Worm (Caenorhabditis elegans) whole organism, L1 larva: ENCODE measurements around the gene vrk-1.
A peak's percentile ranks its signal among the peaks of the same experiment; 100 is the strongest.

Source experiments
- C16A3.4 ChIP-seq: fragments of 150-350 bp; optimal IDR thresholded peaks from 2 replicates; lab custom pipeline; 2014; ENCODE audit warnings: missing biosample characterization, missing genetic modification characterization
- C34B4.2 ChIP-seq: sonication (generic microtip); optimal IDR thresholded peaks from 2 replicates; lab custom pipeline; 2017; ENCODE audit warnings: mild to moderate bottlenecking, missing genetic modification characterization, missing compliant biosample characterization
- aha-1 ChIP-seq: fragments of 150-350 bp; optimal IDR thresholded peaks from 2 replicates; lab custom pipeline; 2014; ENCODE audit warnings: missing biosample characterization, missing genetic modification characterization
- aly-2 ChIP-seq: fragments of 150-350 bp; optimal IDR thresholded peaks from 2 replicates; lab custom pipeline; 2014; ENCODE audit warnings: missing biosample characterization, missing genetic modification characterization
- ama-1 ChIP-seq: fragments of 150-350 bp; optimal IDR thresholded peaks from 2 replicates; lab custom pipeline; 2014
- blmp-1 ChIP-seq: fragments of 150-350 bp; optimal IDR thresholded peaks from 2 replicates; lab custom pipeline; 2014; ENCODE audit warnings: missing biosample characterization, missing genetic modification characterization
- ceh-82 ChIP-seq, 3 experiments: fragments of 150-350 bp in 1 of 3; sonication (generic microtip) in 2 of 3; optimal IDR thresholded peaks; 2 replicates each; lab custom pipeline; 2014 to 2017; ENCODE audit warnings: missing biosample characterization in 3 of 3, missing genetic modification characterization in 3 of 3
- dpl-1 ChIP-seq, 3 experiments: fragments of 150-350 bp in 2 of 3; sonication (generic microtip) in 1 of 3; optimal IDR thresholded peaks; 2 replicates each; lab custom pipeline; 2014 to 2017; ENCODE audit warnings: missing biosample characterization in 3 of 3, missing genetic modification characterization in 3 of 3, missing genetic modification reagents in 3 of 3
- efl-1 ChIP-seq, 4 experiments: fragments of 150-350 bp; optimal IDR thresholded peaks in 3 of 4; peaks in 1 of 4; 1 replicate in 1 of 4; 2 replicates in 3 of 4; lab custom pipeline; 2014; ENCODE audit warnings: missing biosample characterization in 2 of 4, missing genetic modification characterization in 2 of 4, missing genetic modification reagents in 2 of 4
- efl-3 ChIP-seq: fragments of 200-800 bp; sonication (Bioruptor generic); optimal IDR thresholded peaks from 2 replicates; lab custom pipeline; 2018; ENCODE audit warnings: mild to moderate bottlenecking, missing genetic modification characterization, missing compliant biosample characterization
- egl-27 ChIP-seq, 2 experiments: fragments of 150-350 bp in 1 of 2; sonication (generic microtip); optimal IDR thresholded peaks; 3 replicates each; lab custom pipeline; 2017 to 2018; ENCODE audit warnings: missing biosample characterization in 2 of 2, missing genetic modification characterization in 2 of 2, missing genetic modification reagents in 2 of 2
- elt-2 ChIP-seq: sonication (generic microtip); optimal IDR thresholded peaks from 2 replicates; lab custom pipeline; 2016; ENCODE audit warnings: missing genetic modification characterization, mild to moderate bottlenecking, inconsistent platforms, missing compliant biosample characterization, missing genetic modification reagents
- grh-1 ChIP-seq: fragments of 200-800 bp; sonication (Bioruptor generic); IDR thresholded peaks from 2 replicates; pipeline ENCODE4 v1.3.6; 2022; ENCODE audit warnings: missing genetic modification reagents, missing genetic modification characterization, missing compliant biosample characterization
- hlh-17 ChIP-seq: fragments of 200-800 bp; sonication (Bioruptor generic); optimal IDR thresholded peaks from 2 replicates; lab custom pipeline; 2018; ENCODE audit warnings: missing genetic modification characterization, mild to moderate bottlenecking, missing compliant biosample characterization, moderate library complexity, borderline replicate concordance
- hlh-4 ChIP-seq: sonication (generic microtip); optimal IDR thresholded peaks from 2 replicates; lab custom pipeline; 2016; ENCODE audit warnings: mild to moderate bottlenecking, missing genetic modification characterization, missing compliant biosample characterization
- hpl-2 ChIP-seq: fragments of 150-350 bp; optimal IDR thresholded peaks from 2 replicates; lab custom pipeline; 2014; ENCODE audit warnings: missing biosample characterization, missing genetic modification reagents, missing genetic modification characterization
- isw-1 ChIP-seq: fragments of 200-800 bp; sonication (Bioruptor generic); IDR thresholded peaks from 2 replicates; pipeline ENCODE4 v1.3.6; 2022; ENCODE audit warnings: missing genetic modification characterization, missing compliant biosample characterization
- jun-1 ChIP-seq: fragments of 150-350 bp; optimal IDR thresholded peaks from 2 replicates; lab custom pipeline; 2014; ENCODE audit warnings: missing biosample characterization, missing genetic modification reagents, missing genetic modification characterization
- lin-13 ChIP-seq: fragments of 150-350 bp; optimal IDR thresholded peaks from 2 replicates; lab custom pipeline; 2014; ENCODE audit warnings: missing biosample characterization, missing genetic modification reagents, missing genetic modification characterization
- lin-15B ChIP-seq: fragments of 150-350 bp; sonication (generic microtip); optimal IDR thresholded peaks from 3 replicates; lab custom pipeline; 2014; ENCODE audit warnings: missing biosample characterization, missing genetic modification characterization
- lin-35 ChIP-seq, 2 experiments: fragments of 150-350 bp; optimal IDR thresholded peaks; 2 replicates each; lab custom pipeline; 2014; ENCODE audit warnings: missing biosample characterization in 2 of 2, missing genetic modification characterization in 2 of 2, missing genetic modification reagents in 2 of 2
- lin-39 ChIP-seq: fragments of 150-350 bp; optimal IDR thresholded peaks from 2 replicates; lab custom pipeline; 2014; ENCODE audit warnings: missing biosample characterization, missing genetic modification reagents, missing genetic modification characterization
- lir-3 ChIP-seq: sonication (generic microtip); optimal IDR thresholded peaks from 2 replicates; lab custom pipeline; 2016; ENCODE audit warnings: mild to moderate bottlenecking, missing genetic modification characterization, moderate library complexity, missing compliant biosample characterization; ENCODE audit not compliant: poor library complexity
- mef-2 ChIP-seq: fragments of 150-350 bp; optimal IDR thresholded peaks from 2 replicates; lab custom pipeline; 2014; ENCODE audit warnings: missing biosample characterization, missing genetic modification characterization
- nhr-11 ChIP-seq: fragments of 150-350 bp; optimal IDR thresholded peaks from 2 replicates; lab custom pipeline; 2014; ENCODE audit warnings: missing biosample characterization, missing genetic modification characterization
- nhr-19 ChIP-seq: fragments of 200-800 bp; sonication (Bioruptor generic); conservative IDR thresholded peaks from 2 replicates; pipeline ENCODE4 v1.3.6; 2022; ENCODE audit warnings: missing genetic modification characterization, missing compliant biosample characterization
- nhr-20 ChIP-seq: sonication (generic microtip); optimal IDR thresholded peaks from 2 replicates; lab custom pipeline; 2016; ENCODE audit warnings: mild to moderate bottlenecking, missing genetic modification characterization, missing compliant biosample characterization
- nhr-237 ChIP-seq: fragments of 150-350 bp; optimal IDR thresholded peaks from 2 replicates; lab custom pipeline; 2014; ENCODE audit warnings: missing biosample characterization, missing genetic modification characterization
- nhr-28 ChIP-seq: fragments of 150-350 bp; optimal IDR thresholded peaks from 2 replicates; lab custom pipeline; 2014; ENCODE audit warnings: missing biosample characterization, missing genetic modification characterization
- nhr-47 ChIP-seq: sonication (generic microtip); optimal IDR thresholded peaks from 2 replicates; lab custom pipeline; 2016; ENCODE audit warnings: mild to moderate bottlenecking, missing genetic modification characterization, moderate library complexity, missing compliant biosample characterization
- nhr-71 ChIP-seq: sonication (generic microtip); optimal IDR thresholded peaks from 2 replicates; lab custom pipeline; 2016; ENCODE audit warnings: mild to moderate bottlenecking, missing genetic modification characterization, moderate library complexity, missing compliant biosample characterization
- nhr-76 ChIP-seq: sonication (generic microtip); optimal IDR thresholded peaks from 2 replicates; lab custom pipeline; 2017; ENCODE audit warnings: missing biosample characterization, missing genetic modification characterization
- nhr-77 ChIP-seq: fragments of 150-350 bp; optimal IDR thresholded peaks from 2 replicates; lab custom pipeline; 2014; ENCODE audit warnings: missing biosample characterization, missing genetic modification characterization
- nhr-84 ChIP-seq: sonication (generic microtip); optimal IDR thresholded peaks from 2 replicates; lab custom pipeline; 2017; ENCODE audit warnings: missing biosample characterization, missing genetic modification characterization
- nhr-90 ChIP-seq: sonication (generic microtip); optimal IDR thresholded peaks from 2 replicates; lab custom pipeline; 2016; ENCODE audit warnings: mild to moderate bottlenecking, missing genetic modification characterization, missing compliant biosample characterization; ENCODE audit not compliant: poor library complexity
- pax-3 ChIP-seq: fragments of 200-800 bp; sonication (Bioruptor generic); optimal IDR thresholded peaks from 2 replicates; lab custom pipeline; 2018; ENCODE audit warnings: mild to moderate bottlenecking, missing genetic modification characterization, moderate library complexity, missing compliant biosample characterization
- rnt-1 ChIP-seq: sonication (generic microtip); optimal IDR thresholded peaks from 2 replicates; lab custom pipeline; 2016; ENCODE audit warnings: mild to moderate bottlenecking, missing genetic modification characterization, moderate library complexity, missing compliant biosample characterization
- skn-1 ChIP-seq: fragments of 150-350 bp; optimal IDR thresholded peaks from 2 replicates; lab custom pipeline; 2014; ENCODE audit warnings: missing biosample characterization, missing genetic modification characterization
- snu-23 ChIP-seq: sonication (generic microtip); optimal IDR thresholded peaks from 2 replicates; lab custom pipeline; 2016; ENCODE audit warnings: missing genetic modification characterization, missing compliant biosample characterization
- swsn-7 ChIP-seq: sonication (generic microtip); optimal IDR thresholded peaks from 2 replicates; lab custom pipeline; 2016; ENCODE audit warnings: missing genetic modification characterization, missing compliant biosample characterization
- unc-130 ChIP-seq: fragments of 150-350 bp; optimal IDR thresholded peaks from 2 replicates; lab custom pipeline; 2017; ENCODE audit warnings: missing biosample characterization, missing genetic modification characterization, inconsistent platforms
- unc-62 ChIP-seq: fragments of 150-350 bp; optimal IDR thresholded peaks from 2 replicates; lab custom pipeline; 2014; ENCODE audit warnings: missing biosample characterization, missing genetic modification reagents, missing genetic modification characterization
- vab-15 ChIP-seq: sonication (generic microtip); optimal IDR thresholded peaks from 2 replicates; lab custom pipeline; 2017; ENCODE audit warnings: missing genotype, mild to moderate bottlenecking, missing genetic modification characterization, missing compliant biosample characterization
- xbp-1 ChIP-seq: sonication (generic microtip); optimal IDR thresholded peaks from 2 replicates; lab custom pipeline; 2016; ENCODE audit warnings: missing genetic modification characterization, missing compliant biosample characterization
- zip-4 ChIP-seq: fragments of 200-800 bp; sonication (Bioruptor generic); optimal IDR thresholded peaks from 2 replicates; lab custom pipeline; 2018; ENCODE audit warnings: mild to moderate bottlenecking, missing genetic modification characterization, moderate library complexity, missing compliant biosample characterization
- ztf-11 ChIP-seq, 2 experiments: sonication (generic microtip); optimal IDR thresholded peaks; 2 replicates each; lab custom pipeline; 2016 to 2017; ENCODE audit warnings: missing genetic modification characterization in 2 of 2, missing biosample characterization in 1 of 2, missing compliant biosample characterization in 1 of 2
- ztf-4 ChIP-seq: fragments of 150-350 bp; optimal IDR thresholded peaks from 2 replicates; lab custom pipeline; 2014; ENCODE audit warnings: missing biosample characterization, missing genetic modification characterization

The vrk-1 gene

DNA sequence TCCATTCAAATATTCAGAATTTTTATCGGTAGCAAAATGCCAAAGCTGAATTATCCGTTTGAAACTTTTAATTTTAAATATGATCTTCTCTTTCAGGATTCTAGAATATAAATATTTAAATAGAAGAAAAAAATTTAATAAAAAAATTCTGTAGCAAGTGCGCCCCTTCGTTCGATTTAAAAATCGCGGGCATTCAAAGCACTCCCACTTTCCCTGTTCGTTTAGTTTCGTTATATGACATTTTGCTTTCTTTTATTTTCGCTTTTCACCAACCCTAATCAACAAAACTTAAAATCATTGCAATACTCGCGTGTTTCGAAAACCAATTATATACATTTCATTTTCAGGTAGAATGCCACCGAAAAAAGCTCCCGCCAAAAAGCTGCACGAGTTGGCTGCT is at the start of gene vrk-1:
Gene vrk-1, plus strand, starts transcription at position 348 of the 400 bp plus-strand sequence.
- TF ChIP-seq dpl-1 (GFP tag; optimal IDR thresholded peaks at IDR 0.05; lab: Kevin White, UChicago), result peak in 1 of 3 experiments; percentile 49
- TF ChIP-seq skn-1 (tag; lab: Kevin White, UChicago), result no peak
- TF ChIP-seq efl-1 (optimal IDR thresholded peaks at IDR 0.05; lab: Kevin White, UChicago), result peak in 1 of 2 experiments; percentile 9
- TF ChIP-seq efl-1 (GFP tag; optimal IDR thresholded peaks at IDR 0.05 in 1 of 2; lab: Kevin White, UChicago), result peak; percentile 17 to 91
- TF ChIP-seq lin-35 (GFP tag; optimal IDR thresholded peaks at IDR 0.05; lab: Kevin White, UChicago), result peak in 1 of 2 experiments; percentile 28
- peak; percentile 86 for TF ChIP-seq blmp-1 (tag; lab: Kevin White, UChicago)

DNA sequence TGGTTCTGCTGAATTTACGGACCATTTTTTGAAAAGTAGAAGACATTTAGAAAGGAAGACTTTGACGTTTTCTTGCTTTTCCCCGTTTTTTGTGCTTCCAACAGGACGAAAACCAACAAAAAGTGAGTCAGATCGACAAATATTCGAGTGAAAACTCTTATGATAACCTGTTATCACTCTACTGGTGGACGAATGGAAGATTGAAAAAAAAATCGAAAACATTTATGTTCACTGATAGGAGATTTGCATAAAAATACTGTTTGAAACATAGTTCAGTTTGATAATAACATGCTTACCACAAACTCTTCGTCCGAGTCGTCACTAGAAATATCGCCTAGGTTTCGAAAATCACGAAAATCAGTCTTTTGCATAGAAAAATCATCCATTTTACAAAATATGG is 49.4 kb upstream of the vrk-1 start:
- no peak for TF ChIP-seq aha-1 (tag; lab: Kevin White, UChicago)
- no peak for TF ChIP-seq nhr-47 (tag; lab: Kevin White, UChicago)
- TF ChIP-seq zip-4, result no peak
- TF ChIP-seq elt-2 (tag; lab: Kevin White, UChicago), result peak; percentile 51
- TF ChIP-seq egl-27 (tag; optimal IDR thresholded peaks at IDR 0.05; lab: Kevin White, UChicago), result no peak
- TF ChIP-seq nhr-76, result no peak
- no peak for TF ChIP-seq nhr-19 (GFP tag; lab: Robert Waterston, UW)
- no peak for TF ChIP-seq xbp-1

DNA sequence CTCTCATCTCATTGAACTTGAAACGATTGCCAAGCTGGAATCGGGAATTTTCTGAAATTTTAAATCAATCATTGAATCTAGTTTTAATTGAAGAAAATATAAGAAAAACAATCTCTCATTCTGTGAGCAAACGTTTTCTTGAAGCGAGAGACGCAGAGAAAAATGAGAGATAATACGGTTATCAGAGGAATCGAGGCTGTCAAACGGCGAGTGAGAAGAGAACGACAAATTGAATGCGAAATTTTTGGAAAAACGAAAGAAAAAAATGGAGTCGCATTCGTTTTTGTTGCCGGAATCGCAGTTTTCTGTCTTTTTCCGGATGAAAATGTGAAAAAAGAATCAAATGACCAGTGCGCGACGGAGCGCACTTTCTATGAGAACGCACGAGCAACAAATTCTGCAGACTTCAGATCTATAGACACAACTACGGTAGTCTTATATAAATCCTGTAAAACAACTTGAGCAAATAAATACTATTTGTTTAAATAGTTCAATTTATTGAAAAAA is 48.1 kb upstream of the vrk-1 start, which contains the start of gene tex-2:
Gene tex-2, minus strand, starts transcription at position 51 of the 507 bp plus-strand sequence.
- TF ChIP-seq efl-3 (GFP tag; lab: Kevin White, UChicago) (no peak), nhr-237 (tag; lab: Kevin White, UChicago) (no peak), lin-13 (GFP tag; lab: Kevin White, UChicago) (peak; percentile 48), nhr-47 (tag; lab: Kevin White, UChicago) (peak; percentile 54), hlh-4 (tag; lab: Kevin White, UChicago) (no peak), nhr-90 (tag; lab: Kevin White, UChicago) (no peak), unc-62 (GFP tag; lab: Kevin White, UChicago) (no peak), jun-1 (peak; percentile 27), ama-1 (lab: Kevin White, UChicago) (no peak), nhr-28 (tag; lab: Kevin White, UChicago) (no peak), isw-1 (GFP tag; lab: Robert Waterston, UW) (peak; percentile 18), C16A3.4 (tag; lab: Kevin White, UChicago) (no peak), snu-23 (GFP tag; lab: Kevin White, UChicago) (peak; percentile 22), hpl-2 (no peak), nhr-77 (no peak), vab-15 (tag; lab: Kevin White, UChicago) (no peak), hlh-17 (no peak), nhr-76 (no peak), ceh-82 (tag; optimal IDR thresholded peaks at IDR 0.05; lab: Kevin White, UChicago) (peak in 2 of 3 experiments; percentile 24), skn-1 (tag; lab: Kevin White, UChicago) (no peak), nhr-71 (peak; percentile 31), nhr-84 (tag; lab: Kevin White, UChicago) (no peak), aly-2 (tag; lab: Kevin White, UChicago) (no peak), lir-3 (no peak), nhr-20 (tag; lab: Kevin White, UChicago) (peak; percentile 41), mef-2 (tag; lab: Kevin White, UChicago) (no peak), grh-1 (GFP tag; lab: Robert Waterston, UW) (no peak), ztf-11 (tag; optimal IDR thresholded peaks at IDR 0.05; lab: Kevin White, UChicago) (no peak), lin-39 (no peak), swsn-7 (tag; lab: Kevin White, UChicago) (no peak), nhr-11 (tag; lab: Kevin White, UChicago) (no peak), unc-130 (tag; lab: Kevin White, UChicago) (no peak), aha-1 (tag; lab: Kevin White, UChicago) (no peak), efl-1 (optimal IDR thresholded peaks at IDR 0.05; lab: Kevin White, UChicago) (peak; percentile 36 to 44), efl-1 (GFP tag; optimal IDR thresholded peaks at IDR 0.05 in 1 of 2; lab: Kevin White, UChicago) (no peak), pax-3 (tag; lab: Kevin White, UChicago) (no peak), lin-15B (tag; lab: Kevin White, UChicago) (peak; percentile 38), rnt-1 (tag; lab: Kevin White, UChicago) (peak; percentile 32), ztf-4 (no peak), C34B4.2 (tag; lab: Kevin White, UChicago) (no peak)
